Worm (Caenorhabditis elegans): Measurements from ENCODE around the gene B0507.7.

The B0507.7 gene

DNA sequence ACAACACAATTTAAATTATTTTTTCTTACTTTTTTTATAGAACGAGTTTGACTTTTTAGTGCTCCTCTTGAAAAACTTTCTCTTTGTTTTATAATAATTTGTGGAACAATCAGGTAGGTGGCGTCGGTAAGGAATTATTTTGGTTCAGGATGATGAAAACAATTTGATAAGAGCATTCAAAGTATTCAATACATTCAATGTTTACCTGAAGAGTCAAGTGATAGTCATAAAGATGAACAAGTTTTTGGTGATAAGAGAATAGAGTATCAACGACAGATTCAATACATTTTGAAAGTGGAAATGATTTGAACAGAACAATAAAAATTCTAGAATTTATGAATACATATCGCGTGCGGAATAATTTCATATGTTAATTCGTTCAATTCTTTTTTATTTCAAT lies 9.0 kb upstream of the B0507.7 start:
- TF ChIP-seq tab-1 (GFP tag; IDR thresholded peaks at IDR 0.05) (no peak), ztf-29 (GFP tag; IDR thresholded peaks at IDR 0.05) (no peak), med-1 (GFP tag; optimal IDR thresholded peaks at IDR 0.05; ENCODE audit: insufficient read depth) (no peak), klf-2 (GFP tag; conservative IDR thresholded peaks at IDR 0.05) (no peak), flt-1 (GFP tag; IDR thresholded peaks at IDR 0.05) (no peak), ztf-23 (GFP tag; IDR thresholded peaks at IDR 0.05) (no peak), cog-1 (tag; optimal IDR thresholded peaks at IDR 0.05) (no peak), ref-1 (GFP tag; conservative IDR thresholded peaks at IDR 0.05) (no peak), T22C8.4 (GFP tag; IDR thresholded peaks at IDR 0.05) (no peak)

DNA sequence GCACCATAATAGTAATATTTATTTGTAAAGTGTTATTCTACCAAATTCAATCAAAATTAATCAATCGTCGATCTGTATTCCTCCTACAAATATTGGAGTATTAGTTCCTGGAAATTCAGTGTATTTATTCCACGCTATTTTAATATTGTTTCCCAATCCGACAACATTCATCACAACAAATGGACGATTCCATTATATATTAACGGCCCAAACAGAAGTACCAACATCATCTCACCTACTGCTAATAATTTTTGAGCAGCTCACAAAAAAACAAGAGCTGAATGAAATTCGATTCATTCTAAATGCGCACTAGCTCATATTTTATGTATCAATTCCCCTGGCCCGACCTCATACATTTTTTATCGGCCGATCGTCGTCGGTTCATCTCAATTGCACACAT lies 8.5 kb upstream of the B0507.7 start:
- no peak for TF ChIP-seq cog-1 (tag; optimal IDR thresholded peaks at IDR 0.05)
- TF ChIP-seq ref-1 (GFP tag; conservative IDR thresholded peaks at IDR 0.05) = no peak
- TF ChIP-seq tab-1 (GFP tag; IDR thresholded peaks at IDR 0.05) = no peak
- TF ChIP-seq T22C8.4 (GFP tag; IDR thresholded peaks at IDR 0.05) = no peak
- no peak for TF ChIP-seq ztf-23 (GFP tag; IDR thresholded peaks at IDR 0.05)
- TF ChIP-seq ztf-29 (GFP tag; IDR thresholded peaks at IDR 0.05) = no peak
- no peak for TF ChIP-seq klf-2 (GFP tag; conservative IDR thresholded peaks at IDR 0.05)
- no peak for TF ChIP-seq med-1 (GFP tag; optimal IDR thresholded peaks at IDR 0.05; ENCODE audit: insufficient read depth)
- no peak for TF ChIP-seq flt-1 (GFP tag; IDR thresholded peaks at IDR 0.05)

DNA sequence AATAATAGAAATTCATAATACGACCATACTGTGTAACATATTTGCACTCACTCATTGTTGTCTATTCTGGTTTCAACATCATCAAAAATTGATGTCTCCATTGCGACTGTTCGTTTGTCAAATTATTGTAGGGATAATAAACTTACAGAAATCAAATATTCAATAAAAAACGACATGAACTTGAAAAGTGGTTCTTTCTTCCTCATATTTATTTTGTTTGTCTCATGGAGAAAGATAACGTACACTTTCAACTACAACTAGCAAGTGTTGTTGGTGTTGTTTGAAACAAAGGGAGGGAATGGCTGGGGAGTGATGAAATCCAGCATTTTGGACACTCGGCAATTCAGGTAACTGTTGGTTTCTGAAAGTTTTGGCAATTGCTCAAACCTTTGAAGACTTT lies 7.4 kb upstream of the B0507.7 start, which contains the start of gene B0507.9:
Gene B0507.9 (minus strand): TSS at position 101 of the 400 bp plus-strand sequence.
- TF ChIP-seq ztf-23 (GFP tag; IDR thresholded peaks at IDR 0.05) (no peak), T22C8.4 (GFP tag; IDR thresholded peaks at IDR 0.05) (no peak), ref-1 (GFP tag; conservative IDR thresholded peaks at IDR 0.05) (no peak), cog-1 (tag; optimal IDR thresholded peaks at IDR 0.05) (no peak), ztf-29 (GFP tag; IDR thresholded peaks at IDR 0.05) (no peak), flt-1 (GFP tag; IDR thresholded peaks at IDR 0.05) (no peak), klf-2 (GFP tag; conservative IDR thresholded peaks at IDR 0.05) (no peak), med-1 (GFP tag; optimal IDR thresholded peaks at IDR 0.05; ENCODE audit: insufficient read depth) (no peak), tab-1 (GFP tag; IDR thresholded peaks at IDR 0.05) (no peak)

DNA sequence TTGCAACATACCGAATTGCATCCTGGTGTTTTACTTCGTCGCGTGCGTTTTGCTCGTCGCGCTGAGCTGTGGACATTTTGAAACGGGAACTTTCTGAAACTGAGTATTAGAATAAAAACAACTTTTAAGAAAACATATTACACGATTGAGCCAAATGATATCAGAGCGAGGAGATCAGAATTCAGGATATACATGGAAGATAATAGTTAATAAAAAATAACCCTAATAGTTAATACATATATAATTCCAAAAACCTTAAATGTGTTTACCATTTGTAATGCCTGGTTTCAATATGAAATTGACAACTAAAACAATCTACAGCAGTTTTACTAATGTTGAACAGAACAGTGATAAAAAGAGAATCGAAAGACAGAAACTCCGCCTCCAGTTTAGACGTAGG lies 4.3 kb upstream of the B0507.7 start, which contains the start of gene B0507.8:
Gene B0507.8 (minus strand): TSS at position 101 of the 400 bp plus-strand sequence.
- TF ChIP-seq flt-1 (GFP tag; IDR thresholded peaks at IDR 0.05) = no peak
- TF ChIP-seq ztf-23 (GFP tag; IDR thresholded peaks at IDR 0.05) = no peak
- TF ChIP-seq T22C8.4 (GFP tag; IDR thresholded peaks at IDR 0.05) = no peak
- TF ChIP-seq cog-1 (tag; optimal IDR thresholded peaks at IDR 0.05) = no peak
- TF ChIP-seq klf-2 (GFP tag; conservative IDR thresholded peaks at IDR 0.05) = no peak
- no peak for TF ChIP-seq ztf-29 (GFP tag; IDR thresholded peaks at IDR 0.05)
- TF ChIP-seq med-1 (GFP tag; optimal IDR thresholded peaks at IDR 0.05; ENCODE audit: insufficient read depth) = no peak
- no peak for TF ChIP-seq tab-1 (GFP tag; IDR thresholded peaks at IDR 0.05)
- no peak for TF ChIP-seq ref-1 (GFP tag; conservative IDR thresholded peaks at IDR 0.05)

DNA sequence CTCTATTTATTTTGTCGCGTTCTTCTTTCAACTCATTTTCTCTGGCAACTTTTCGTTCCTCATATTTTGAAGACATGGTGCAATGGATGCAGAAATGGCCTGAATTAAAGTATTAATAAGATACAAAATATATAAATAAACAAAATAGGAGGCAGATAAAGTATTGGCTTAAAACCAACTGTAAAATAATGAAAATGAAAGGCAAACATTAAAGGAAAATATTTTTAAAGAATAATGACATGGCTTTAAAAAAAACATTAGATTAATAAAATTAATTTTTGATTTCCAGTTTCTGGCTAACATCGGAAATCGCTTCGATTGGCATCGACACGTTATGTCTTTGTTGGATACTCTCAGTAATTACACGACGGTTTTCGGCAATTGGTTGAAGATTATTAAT lies 1.9 kb upstream of the B0507.7 start, which contains the start of gene ddn-1:
Gene ddn-1 (minus strand): TSS at position 101 of the 400 bp plus-strand sequence.
- TF ChIP-seq ztf-23 (GFP tag; IDR thresholded peaks at IDR 0.05) = no peak

DNA sequence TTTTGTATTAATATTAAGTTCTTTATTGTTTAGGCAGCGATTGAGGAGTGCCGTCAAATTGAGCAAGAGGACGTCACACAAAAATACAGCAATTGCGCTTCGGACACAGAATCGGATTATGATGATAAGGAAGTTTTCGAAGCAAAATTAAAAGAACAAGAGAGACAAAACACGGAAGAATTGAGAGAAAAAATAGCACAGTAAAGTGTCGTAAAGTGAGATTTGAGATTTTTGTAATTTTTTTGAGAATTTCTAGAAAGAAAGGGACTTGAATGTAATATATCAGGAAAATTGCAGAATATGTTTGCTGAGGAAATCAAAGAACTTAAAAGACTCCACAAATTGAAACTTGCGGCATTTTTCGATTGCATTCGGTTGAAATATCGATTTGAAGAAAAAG lies 3.8 kb downstream of the B0507.7 start, which contains the start of gene B0507.4:
Gene B0507.4 (plus strand): TSS at position 301 of the 400 bp plus-strand sequence.
- TF ChIP-seq ztf-29 (GFP tag; IDR thresholded peaks at IDR 0.05) = no peak

DNA sequence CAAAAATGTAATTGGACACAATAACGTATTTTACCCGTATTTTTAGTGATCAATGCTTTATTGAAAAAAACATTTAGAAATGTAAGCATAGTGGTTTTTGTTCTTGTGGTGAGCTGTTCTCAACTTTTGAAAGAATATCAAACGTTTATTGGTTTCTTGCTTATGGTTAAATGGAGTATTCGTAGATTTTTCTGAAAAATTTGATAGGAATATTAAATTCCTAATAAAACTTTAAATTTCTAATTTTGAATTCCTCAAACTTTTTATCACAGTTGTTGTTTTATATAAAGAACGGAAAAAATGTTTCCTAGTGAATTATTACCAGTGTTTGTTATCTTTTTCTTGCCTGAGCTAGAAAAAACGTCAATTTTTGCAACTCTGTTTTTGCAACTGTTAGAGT lies 5.1 kb downstream of the B0507.7 start, which contains the start of gene B0507.5:
Gene B0507.5 (plus strand): TSS at position 301 of the 400 bp plus-strand sequence.
- no peak for TF ChIP-seq med-1 (GFP tag; optimal IDR thresholded peaks at IDR 0.05; ENCODE audit: insufficient read depth)
- no peak for TF ChIP-seq cog-1 (tag; optimal IDR thresholded peaks at IDR 0.05)
- no peak for TF ChIP-seq ztf-29 (GFP tag; IDR thresholded peaks at IDR 0.05)
- no peak for TF ChIP-seq ztf-23 (GFP tag; IDR thresholded peaks at IDR 0.05)
- no peak for TF ChIP-seq klf-2 (GFP tag; conservative IDR thresholded peaks at IDR 0.05)
- no peak for TF ChIP-seq tab-1 (GFP tag; IDR thresholded peaks at IDR 0.05)
- TF ChIP-seq T22C8.4 (GFP tag; IDR thresholded peaks at IDR 0.05) = no peak
- TF ChIP-seq flt-1 (GFP tag; IDR thresholded peaks at IDR 0.05) = no peak
- TF ChIP-seq ref-1 (GFP tag; conservative IDR thresholded peaks at IDR 0.05) = no peak

DNA sequence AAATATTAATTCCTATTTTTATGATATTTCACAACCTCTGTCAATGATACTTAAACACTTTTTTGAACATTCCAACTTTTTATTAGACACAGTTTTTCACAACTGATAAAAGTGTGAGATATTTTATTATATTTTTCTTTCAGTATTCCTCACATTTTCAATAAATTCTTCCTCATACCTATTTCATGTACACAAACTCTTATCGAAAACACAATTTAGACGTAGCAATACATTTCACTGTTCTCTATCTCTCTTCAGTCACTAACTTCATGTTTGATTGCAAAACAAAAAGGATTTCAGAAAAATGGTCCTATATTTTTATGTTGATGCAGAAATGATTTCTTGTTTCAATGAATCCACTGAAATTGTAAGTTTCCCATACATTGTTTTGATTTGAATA lies 12.7 kb downstream of the B0507.7 start, which contains the start of gene B0507.6:
Gene B0507.6 (plus strand): TSS at position 301 of the 400 bp plus-strand sequence.
- TF ChIP-seq ztf-23 (GFP tag; IDR thresholded peaks at IDR 0.05) = no peak
- no peak for TF ChIP-seq tab-1 (GFP tag; IDR thresholded peaks at IDR 0.05)
- no peak for TF ChIP-seq flt-1 (GFP tag; IDR thresholded peaks at IDR 0.05)
- no peak for TF ChIP-seq klf-2 (GFP tag; conservative IDR thresholded peaks at IDR 0.05)
- TF ChIP-seq ztf-29 (GFP tag; IDR thresholded peaks at IDR 0.05) = no peak

DNA sequence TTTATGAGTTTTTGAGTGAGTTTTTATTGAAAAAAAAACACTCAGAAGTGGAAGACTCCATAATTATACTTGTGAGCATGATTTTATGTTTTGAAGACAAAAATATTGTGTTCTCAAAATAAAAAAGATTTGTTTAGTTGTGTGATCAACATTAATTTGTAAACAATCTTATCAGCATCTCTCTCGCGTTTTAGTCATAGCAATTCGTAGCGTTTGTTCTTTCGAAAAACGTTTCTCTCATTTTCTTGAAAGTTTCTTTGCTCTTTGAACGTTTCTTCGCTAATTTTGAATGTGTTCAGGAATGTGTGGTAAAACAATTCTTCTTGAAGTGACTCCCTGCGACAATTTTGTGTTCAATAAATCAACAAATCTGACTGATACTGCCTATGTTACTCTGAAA lies 19.4 kb downstream of the B0507.7 start, which contains the start of gene ZC196.2:
Gene ZC196.2 (plus strand): TSS at position 301 of the 400 bp plus-strand sequence.
- TF ChIP-seq flt-1 (GFP tag; IDR thresholded peaks at IDR 0.05) (no peak), klf-2 (GFP tag; conservative IDR thresholded peaks at IDR 0.05) (no peak), ref-1 (GFP tag; conservative IDR thresholded peaks at IDR 0.05) (no peak), ztf-29 (GFP tag; IDR thresholded peaks at IDR 0.05) (no peak), tab-1 (GFP tag; IDR thresholded peaks at IDR 0.05) (no peak), ztf-23 (GFP tag; IDR thresholded peaks at IDR 0.05) (no peak), T22C8.4 (GFP tag; IDR thresholded peaks at IDR 0.05) (no peak), cog-1 (tag; optimal IDR thresholded peaks at IDR 0.05) (no peak), med-1 (GFP tag; optimal IDR thresholded peaks at IDR 0.05; ENCODE audit: insufficient read depth) (no peak)

DNA sequence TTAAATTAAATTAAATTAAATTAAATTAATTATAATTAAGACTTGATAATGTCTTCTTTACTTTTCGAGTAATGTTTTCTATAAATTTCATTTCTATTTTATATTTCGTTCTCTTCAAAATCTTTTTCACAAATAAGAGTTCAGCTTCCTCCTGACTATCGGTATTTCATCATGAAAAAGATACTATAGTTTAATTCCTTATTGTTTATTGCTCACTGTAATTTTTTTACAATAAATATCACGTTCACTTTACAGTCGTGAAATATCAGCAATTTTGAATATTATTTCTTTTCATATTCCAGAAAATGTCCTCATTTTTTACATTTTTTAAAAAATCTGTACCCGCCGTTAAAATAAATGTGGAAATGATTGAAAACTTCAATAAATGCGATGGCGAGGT lies 22.1 kb downstream of the B0507.7 start, which contains the start of gene ZC196.3:
Gene ZC196.3 (plus strand): TSS at position 301 of the 400 bp plus-strand sequence.
- TF ChIP-seq med-1 (GFP tag; optimal IDR thresholded peaks at IDR 0.05; ENCODE audit: insufficient read depth) (no peak), klf-2 (GFP tag; conservative IDR thresholded peaks at IDR 0.05) (no peak), ztf-29 (GFP tag; IDR thresholded peaks at IDR 0.05) (no peak), ref-1 (GFP tag; conservative IDR thresholded peaks at IDR 0.05) (no peak), T22C8.4 (GFP tag; IDR thresholded peaks at IDR 0.05) (no peak), ztf-23 (GFP tag; IDR thresholded peaks at IDR 0.05) (no peak), cog-1 (tag; optimal IDR thresholded peaks at IDR 0.05) (no peak), flt-1 (GFP tag; IDR thresholded peaks at IDR 0.05) (no peak)
